Worm (Caenorhabditis elegans) whole organism, L4 larva: Measurements from ENCODE around the gene glp-1.
A peak's percentile ranks its signal among the peaks of the same experiment; 100 is the strongest.

ENCODE experiments used
- D1046.2 ChIP-seq: fragments of 200-800 bp; sonication (Bioruptor generic); IDR thresholded peaks from 2 replicates; pipeline ENCODE4 v1.3.6; 2022; ENCODE audit warnings: missing genetic modification characterization, missing compliant biosample characterization
- T20F7.1 ChIP-seq: fragments of 200-800 bp; sonication (Bioruptor generic); optimal IDR thresholded peaks from 2 replicates; lab custom pipeline; 2018; ENCODE audit warnings: mild to moderate bottlenecking, missing genetic modification characterization, missing compliant biosample characterization
- Y48G9A.11 ChIP-seq: fragments of 200-800 bp; sonication (Bioruptor generic); IDR thresholded peaks from 2 replicates; pipeline ENCODE4 v1.3.6; 2022; ENCODE audit warnings: missing genetic modification reagents, missing genetic modification characterization, missing compliant biosample characterization
- Y75B8A.6 ChIP-seq: fragments of 200-800 bp; sonication (Bioruptor generic); IDR thresholded peaks from 2 replicates; pipeline ENCODE4 v1.3.6; 2022; ENCODE audit warnings: missing genetic modification reagents, missing genetic modification characterization, missing compliant biosample characterization
- ZK337.2 ChIP-seq: fragments of 200-800 bp; sonication (Bioruptor generic); IDR thresholded peaks from 2 replicates; pipeline ENCODE4 v1.3.6; 2022; ENCODE audit warnings: missing genetic modification reagents, missing genetic modification characterization, missing compliant biosample characterization
- aha-1 ChIP-seq: fragments of 150-350 bp; peaks from one replicate; lab custom pipeline; 2014; ENCODE audit warnings: missing biosample characterization, missing genetic modification characterization
- ceh-20 ChIP-seq: fragments of 200-800 bp; sonication (Bioruptor generic); IDR thresholded peaks from 2 replicates; pipeline ENCODE4 v1.3.6; 2022; ENCODE audit warnings: missing genetic modification reagents, missing genetic modification characterization, missing compliant biosample characterization
- ceh-28 ChIP-seq: fragments of 150-350 bp; optimal IDR thresholded peaks from 2 replicates; lab custom pipeline; 2014; ENCODE audit warnings: missing biosample characterization, missing genetic modification reagents, missing genetic modification characterization
- ceh-32 ChIP-seq: sonication (generic microtip); optimal IDR thresholded peaks from 2 replicates; lab custom pipeline; 2016; ENCODE audit warnings: mild to moderate bottlenecking, missing genetic modification characterization, missing compliant biosample characterization; ENCODE audit not compliant: poor library complexity
- ceh-44 ChIP-seq: fragments of 200-800 bp; sonication (Bioruptor generic); IDR thresholded peaks from 2 replicates; pipeline ENCODE4 v1.3.6; 2022; ENCODE audit warnings: missing genetic modification reagents, missing genetic modification characterization, missing compliant biosample characterization
- ctbp-1 ChIP-seq: fragments of 200-800 bp; sonication (Bioruptor generic); IDR thresholded peaks from 2 replicates; pipeline ENCODE4 v1.3.6; 2022; ENCODE audit warnings: missing genetic modification reagents, missing genetic modification characterization, missing compliant biosample characterization
- daf-19 ChIP-seq: fragments of 200-800 bp; sonication (Bioruptor generic); conservative IDR thresholded peaks from 2 replicates; pipeline ENCODE4 v1.3.6; 2022; ENCODE audit warnings: missing genetic modification characterization, missing compliant biosample characterization
- dmd-6 ChIP-seq: fragments of 200-800 bp; sonication (Bioruptor generic); IDR thresholded peaks from 2 replicates; pipeline ENCODE4 v1.3.6; 2022; ENCODE audit warnings: missing genetic modification reagents, missing genetic modification characterization, missing compliant biosample characterization
- dmd-8 ChIP-seq: fragments of 200-800 bp; sonication (Bioruptor generic); IDR thresholded peaks from 2 replicates; pipeline ENCODE4 v1.3.6; 2022; ENCODE audit warnings: missing genetic modification characterization, missing compliant biosample characterization
- dmd-9 ChIP-seq: fragments of 200-800 bp; sonication (Bioruptor generic); IDR thresholded peaks from 2 replicates; pipeline ENCODE4 v1.3.6; 2022; ENCODE audit warnings: missing genetic modification reagents, missing genetic modification characterization, missing compliant biosample characterization
- dpl-1 ChIP-seq: fragments of 150-350 bp; optimal IDR thresholded peaks from 2 replicates; lab custom pipeline; 2014; ENCODE audit warnings: missing biosample characterization, missing genetic modification reagents, missing genetic modification characterization
- dve-1 ChIP-seq: sonication (generic microtip); optimal IDR thresholded peaks from 2 replicates; lab custom pipeline; 2017; ENCODE audit warnings: antibody characterized with exemption, mild to moderate bottlenecking, missing genetic modification characterization, missing compliant biosample characterization; ENCODE audit not compliant: insufficient read depth
- gei-8 ChIP-seq: fragments of 200-800 bp; sonication (Bioruptor generic); optimal IDR thresholded peaks from 2 replicates; lab custom pipeline; 2018; ENCODE audit warnings: mild to moderate bottlenecking, missing genetic modification characterization, missing compliant biosample characterization
- hif-1 ChIP-seq, 2 experiments: sonication (generic microtip); optimal IDR thresholded peaks; 2 replicates each; lab custom pipeline; 2016 to 2017; ENCODE audit warnings: missing compliant biosample characterization in 2 of 2, missing genetic modification characterization in 2 of 2, missing genetic modification reagents in 2 of 2, missing genotype in 2 of 2, mild to moderate bottlenecking in 1 of 2
- hlh-11 ChIP-seq: fragments of 200-800 bp; sonication (Bioruptor generic); optimal IDR thresholded peaks from 2 replicates; lab custom pipeline; 2018; ENCODE audit warnings: mild to moderate bottlenecking, missing genetic modification characterization, missing compliant biosample characterization
- hlh-30 ChIP-seq: sonication (generic microtip); optimal IDR thresholded peaks from 2 replicates; lab custom pipeline; 2017; ENCODE audit warnings: antibody characterized with exemption, mild to moderate bottlenecking, missing genetic modification characterization, missing compliant biosample characterization; ENCODE audit not compliant: insufficient read depth
- hmg-1.1 ChIP-seq: fragments of 200-800 bp; sonication (Bioruptor generic); IDR thresholded peaks from 2 replicates; pipeline ENCODE4 v1.3.6; 2022; ENCODE audit warnings: missing genetic modification reagents, missing genetic modification characterization, missing compliant biosample characterization
- lim-7 ChIP-seq: fragments of 200-800 bp; sonication (Bioruptor generic); IDR thresholded peaks from 2 replicates; pipeline ENCODE4 v1.3.6; 2022; ENCODE audit warnings: missing genetic modification characterization, missing compliant biosample characterization
- lin-13 ChIP-seq: fragments of 150-350 bp; optimal IDR thresholded peaks from 2 replicates; lab custom pipeline; 2014; ENCODE audit warnings: missing biosample characterization, missing genetic modification reagents, missing genetic modification characterization
- madf-5 ChIP-seq, 2 experiments: fragments of 200-800 bp; sonication (Bioruptor generic); IDR thresholded peaks; 2 replicates each; pipeline ENCODE4 v1.3.6; 2022; ENCODE audit warnings: missing compliant biosample characterization in 2 of 2, missing genetic modification characterization in 2 of 2
- madf-9 ChIP-seq: fragments of 200-800 bp; sonication (Bioruptor generic); conservative IDR thresholded peaks from 2 replicates; pipeline ENCODE4 v1.3.6; 2022; ENCODE audit warnings: missing genetic modification reagents, missing genetic modification characterization, missing compliant biosample characterization
- mdt-29 ChIP-seq: fragments of 200-800 bp; sonication (Bioruptor generic); IDR thresholded peaks from 2 replicates; pipeline ENCODE4 v1.3.6; 2022; ENCODE audit warnings: missing genetic modification reagents, missing genetic modification characterization, missing compliant biosample characterization
- mep-1 ChIP-seq: fragments of 150-350 bp; sonication (generic microtip); optimal IDR thresholded peaks from 3 replicates; lab custom pipeline; 2014; ENCODE audit warnings: missing biosample characterization, missing genetic modification characterization
- mes-2 ChIP-seq: sonication (generic microtip); optimal IDR thresholded peaks from 2 replicates; lab custom pipeline; 2016; ENCODE audit warnings: missing genotype, mild to moderate bottlenecking, missing genetic modification characterization, missing compliant biosample characterization; ENCODE audit not compliant: poor library complexity, severe bottlenecking
- mxl-2 ChIP-seq: fragments of 200-800 bp; sonication (Bioruptor generic); conservative IDR thresholded peaks from 2 replicates; pipeline ENCODE4 v1.3.6; 2022; ENCODE audit warnings: missing genetic modification reagents, missing genetic modification characterization, missing compliant biosample characterization
- mxl-3 ChIP-seq: fragments of 200-800 bp; sonication (Bioruptor generic); optimal IDR thresholded peaks from 2 replicates; lab custom pipeline; 2018; ENCODE audit warnings: mild to moderate bottlenecking, missing genetic modification characterization, missing compliant biosample characterization
- nhr-10 ChIP-seq: fragments of 150-350 bp; optimal IDR thresholded peaks from 2 replicates; lab custom pipeline; 2014; ENCODE audit warnings: missing biosample characterization, missing genetic modification characterization
- nhr-11 ChIP-seq: fragments of 150-350 bp; optimal IDR thresholded peaks from 2 replicates; lab custom pipeline; 2014; ENCODE audit warnings: missing biosample characterization, missing genetic modification characterization
- nhr-48 ChIP-seq: sonication (generic microtip); optimal IDR thresholded peaks from 2 replicates; lab custom pipeline; 2016; ENCODE audit warnings: mild to moderate bottlenecking, missing genetic modification characterization, missing compliant biosample characterization
- nhr-76 ChIP-seq: fragments of 150-350 bp; optimal IDR thresholded peaks from 2 replicates; lab custom pipeline; 2014; ENCODE audit warnings: missing biosample characterization, missing genetic modification characterization
- pha-4 ChIP-seq, 2 experiments: fragments of 150-350 bp in 1 of 2; fragments of 200-800 bp in 1 of 2; sonication (Bioruptor generic) in 1 of 2; IDR thresholded peaks in 1 of 2; optimal IDR thresholded peaks in 1 of 2; 2 replicates each; pipeline versions ENCODE4 v1.3.6 to Lab custom; 2014 to 2022; ENCODE audit warnings: missing genetic modification characterization in 2 of 2, missing genetic modification reagents in 2 of 2, missing biosample characterization in 1 of 2, missing compliant biosample characterization in 1 of 2
- set-16 ChIP-seq: fragments of 200-800 bp; sonication (Bioruptor generic); IDR thresholded peaks from 2 replicates; pipeline ENCODE4 v1.3.6; 2022; ENCODE audit warnings: missing genetic modification reagents, missing genetic modification characterization, missing compliant biosample characterization
- snpc-1.2 ChIP-seq: fragments of 200-800 bp; sonication (Bioruptor generic); IDR thresholded peaks from 2 replicates; pipeline ENCODE4 v1.3.6; 2022; ENCODE audit warnings: missing genetic modification reagents, missing genetic modification characterization, missing compliant biosample characterization
- snpc-4 ChIP-seq: fragments of 150-350 bp; optimal IDR thresholded peaks from 2 replicates; lab custom pipeline; 2014; ENCODE audit warnings: missing biosample characterization, missing genetic modification characterization
- spr-1 ChIP-seq: sonication (generic microtip); optimal IDR thresholded peaks from 2 replicates; lab custom pipeline; 2016; ENCODE audit warnings: mild to moderate bottlenecking, missing genetic modification characterization, missing compliant biosample characterization
- spr-3 ChIP-seq: fragments of 200-800 bp; sonication (Bioruptor generic); optimal IDR thresholded peaks from 2 replicates; lab custom pipeline; 2018; ENCODE audit warnings: mild to moderate bottlenecking, missing genetic modification characterization, missing compliant biosample characterization
- tra-1 ChIP-seq: fragments of 200-800 bp; sonication (Bioruptor generic); IDR thresholded peaks from 2 replicates; pipeline ENCODE4 v1.3.6; 2022; ENCODE audit warnings: missing genetic modification reagents, missing genetic modification characterization, missing compliant biosample characterization
- zip-11 ChIP-seq: fragments of 200-800 bp; sonication (Bioruptor generic); IDR thresholded peaks from 2 replicates; pipeline ENCODE4 v1.3.6; 2022; ENCODE audit warnings: missing genetic modification characterization, missing compliant biosample characterization
- ztf-7 ChIP-seq: fragments of 150-350 bp; optimal IDR thresholded peaks from 2 replicates; lab custom pipeline; 2014; ENCODE audit warnings: missing biosample characterization, missing genetic modification characterization

glp-1 gene

DNA sequence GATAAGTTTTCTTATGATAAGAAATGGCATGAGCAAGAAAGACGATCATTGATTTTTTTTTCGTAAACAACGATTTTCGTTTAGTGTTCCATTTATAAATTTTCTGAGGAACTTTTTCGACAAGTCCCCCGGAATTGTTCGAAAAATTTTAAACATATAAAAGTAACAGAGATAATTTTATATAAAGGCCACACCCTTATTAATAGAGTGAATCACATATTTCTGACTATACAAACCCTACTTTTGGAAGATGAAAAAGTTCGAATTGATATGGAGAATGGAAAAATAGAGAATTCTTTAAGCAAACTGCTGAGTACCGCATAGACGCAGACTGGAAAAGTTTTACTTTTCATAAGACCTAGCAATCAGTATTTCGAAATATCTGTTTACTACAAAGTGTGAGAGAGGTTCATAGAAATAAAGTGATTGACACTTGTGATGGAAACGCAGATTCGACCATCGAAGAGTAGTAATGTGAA, 40.9 kb upstream of the glp-1 start (continued):
- peak; percentile 92 for TF ChIP-seq mep-1 (tag; lab: Kevin White, UChicago)
- peak; percentile 67; the same call in 1 of the 2 replicates for TF ChIP-seq ceh-20

ce11 chrIII:9051714-9052113, 40.3 kb upstream of the glp-1 start:
- TF ChIP-seq tra-1 (GFP tag; lab: Robert Waterston, UW) = 0 out of 2 replicates have a peak, but pooled peaks have one; percentile 9
- TF ChIP-seq ZK337.2 = 0 out of 2 replicates have a peak, but pooled peaks have one; percentile 54
- no peak for TF ChIP-seq spr-1 (tag; lab: Kevin White, UChicago)
- peak; percentile 49; the same call in 1 of the 2 replicates for TF ChIP-seq mxl-2
- TF ChIP-seq madf-5 (GFP tag; IDR thresholded peaks at IDR 0.05; lab: Robert Waterston, UW) = 0 out of 4 replicates have a peak, but pooled peaks of 1 of the 2 experiments have one; percentile 6
- no peak for TF ChIP-seq ceh-44 (GFP tag; lab: Robert Waterston, UW)
- no peak for TF ChIP-seq daf-19
- no peak for TF ChIP-seq dmd-6 (GFP tag; lab: Robert Waterston, UW)

DNA sequence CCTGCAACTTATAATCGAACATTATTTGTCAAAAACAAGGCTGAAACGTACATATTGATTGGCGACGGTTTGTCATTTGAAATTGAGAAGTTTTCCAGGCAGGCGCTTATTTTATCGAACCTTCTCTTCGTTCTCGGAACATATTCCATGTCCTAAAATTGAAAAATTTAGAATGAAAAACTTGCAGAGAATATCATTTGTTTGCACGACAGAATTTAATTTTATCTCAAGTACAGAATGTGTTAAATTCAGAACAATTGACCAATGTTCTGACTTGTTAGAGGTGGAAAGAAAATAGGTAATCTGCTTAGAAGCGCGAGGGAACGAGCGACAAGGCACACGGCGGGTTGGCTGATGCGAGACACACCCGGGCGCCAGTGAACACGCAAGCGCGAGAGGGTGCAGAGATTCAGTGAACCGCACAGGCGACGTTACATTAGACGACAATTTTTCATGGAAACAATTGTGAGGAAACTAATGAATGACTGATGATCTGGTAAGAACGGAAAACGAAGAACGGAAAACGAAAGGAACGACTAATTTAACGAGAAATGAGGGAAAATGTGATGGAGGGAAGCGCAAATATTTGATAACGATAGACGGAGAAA, 39.6 kb upstream of the glp-1 start:
- TF ChIP-seq Y75B8A.6 (GFP tag; lab: Robert Waterston, UW) (peak; percentile 79; the same call in 1 of the 2 replicates), ceh-28 (tag; lab: Kevin White, UChicago) (no peak), lin-13 (GFP tag; lab: Kevin White, UChicago) (peak; percentile 37), D1046.2 (GFP tag; lab: Robert Waterston, UW) (peak; percentile 73), mxl-3 (peak; percentile 68), aha-1 (tag; lab: Kevin White, UChicago) (peak; percentile 99), mes-2 (tag; lab: Kevin White, UChicago) (peak; percentile 59), snpc-4 (no peak), pha-4 (GFP tag; IDR thresholded peaks at IDR 0.05; lab: Robert Waterston, UW) (0 out of 2 replicates have a peak, but pooled peaks have one; percentile 13), pha-4 (tag; optimal IDR thresholded peaks at IDR 0.05; lab: Kevin White, UChicago) (no peak), zip-11 (GFP tag; lab: Robert Waterston, UW) (peak; percentile 44; the same call in 1 of the 2 replicates), gei-8 (GFP tag; lab: Kevin White, UChicago) (no peak), snpc-1.2 (no peak), hlh-11 (tag; lab: Kevin White, UChicago) (peak; percentile 68), spr-3 (GFP tag; lab: Kevin White, UChicago) (no peak), set-16 (GFP tag; lab: Robert Waterston, UW) (peak; percentile 74), ceh-20 (no peak), madf-9 (0 out of 2 replicates have a peak, but pooled peaks have one; percentile 25), hif-1 (tag; optimal IDR thresholded peaks at IDR 0.05; lab: Kevin White, UChicago) (peak in 1 of 2 experiments; percentile 10), ceh-32 (tag; lab: Kevin White, UChicago) (no peak), dve-1 (tag; lab: Kevin White, UChicago) (peak; percentile 4), dmd-9 (GFP tag; lab: Robert Waterston, UW) (0 out of 2 replicates have a peak, but pooled peaks have one; percentile 7), nhr-76 (no peak), ztf-7 (tag; lab: Kevin White, UChicago) (no peak), nhr-10 (no peak), dpl-1 (peak; percentile 11), lim-7 (peak; percentile 47; the same call in 1 of the 2 replicates), T20F7.1 (GFP tag; lab: Kevin White, UChicago) (peak; percentile 39), nhr-11 (tag; lab: Kevin White, UChicago) (peak; percentile 14), mdt-29 (0 out of 2 replicates have a peak, but pooled peaks have one; percentile 19), nhr-48 (tag; lab: Kevin White, UChicago) (no peak), Y48G9A.11 (GFP tag; lab: Robert Waterston, UW) (peak; percentile 69), mep-1 (tag; lab: Kevin White, UChicago) (peak; percentile 54), hlh-30 (tag; lab: Kevin White, UChicago) (peak; percentile 65), hmg-1.1 (GFP tag; lab: Robert Waterston, UW) (peak; percentile 82), dmd-8 (GFP tag; lab: Robert Waterston, UW) (0 out of 2 replicates have a peak, but pooled peaks have one; percentile 23), ctbp-1 (peak; percentile 78)
